Worm (Caenorhabditis elegans) whole organism, young adult: ENCODE results near the gene F55A11.4.

Experiments
- B0261.1 ChIP-seq: sonication (generic microtip); optimal IDR thresholded peaks from 2 replicates; lab custom pipeline; 2016; ENCODE audit warnings: mild to moderate bottlenecking, missing genetic modification characterization, moderate library complexity, missing compliant biosample characterization
- C06A6.2 ChIP-seq: fragments of 200-800 bp; sonication (Bioruptor generic); conservative IDR thresholded peaks from 2 replicates; pipeline ENCODE4 v1.3.6; 2022; ENCODE audit warnings: missing genetic modification characterization, missing compliant biosample characterization
- F10E7.11 ChIP-seq: sonication (generic microtip); optimal IDR thresholded peaks from 2 replicates; lab custom pipeline; 2017; ENCODE audit warnings: mild to moderate bottlenecking, missing genetic modification characterization, moderate library complexity, missing compliant biosample characterization
- F22D6.2 ChIP-seq: sonication (generic microtip); optimal IDR thresholded peaks from 2 replicates; lab custom pipeline; 2016; ENCODE audit warnings: mild to moderate bottlenecking, missing genetic modification characterization, missing compliant biosample characterization
- F39B2.1 ChIP-seq: fragments of 200-800 bp; sonication (Bioruptor generic); IDR thresholded peaks from 2 replicates; pipeline ENCODE4 v1.3.6; 2022; ENCODE audit warnings: missing genetic modification reagents, missing genetic modification characterization, missing compliant biosample characterization
- F57A8.1 ChIP-seq: fragments of 200-800 bp; sonication (Bioruptor generic); optimal IDR thresholded peaks from 2 replicates; lab custom pipeline; 2018; ENCODE audit warnings: mild to moderate bottlenecking, missing genetic modification characterization, moderate library complexity, missing compliant biosample characterization
- ZK185.1 ChIP-seq: sonication (generic microtip); optimal IDR thresholded peaks from 2 replicates; lab custom pipeline; 2016; ENCODE audit warnings: mild to moderate bottlenecking, missing genetic modification characterization, missing compliant biosample characterization; ENCODE audit not compliant: poor library complexity, severe bottlenecking
- aptf-3 ChIP-seq: fragments of 200-800 bp; sonication (Bioruptor generic); IDR thresholded peaks from 2 replicates; pipeline ENCODE4 v1.3.6; 2022; ENCODE audit warnings: missing genetic modification characterization, missing compliant biosample characterization
- attf-3 ChIP-seq: fragments of 200-800 bp; sonication (Bioruptor generic); conservative IDR thresholded peaks from 2 replicates; pipeline ENCODE4 v1.3.6; 2022; ENCODE audit warnings: missing genetic modification reagents, missing genetic modification characterization, missing compliant biosample characterization
- attf-6 ChIP-seq: fragments of 200-800 bp; sonication (Bioruptor generic); IDR thresholded peaks from 2 replicates; pipeline ENCODE4 v1.3.6; 2022; ENCODE audit warnings: missing genetic modification reagents, missing genetic modification characterization, missing compliant biosample characterization
- ccch-3 ChIP-seq: fragments of 200-800 bp; sonication (Bioruptor generic); optimal IDR thresholded peaks from 2 replicates; lab custom pipeline; 2018; ENCODE audit warnings: mild to moderate bottlenecking, missing genetic modification characterization, missing compliant biosample characterization
- cebp-1 ChIP-seq, 2 experiments: fragments of 200-800 bp in 1 of 2; sonication (Bioruptor generic) in 1 of 2; sonication (generic microtip) in 1 of 2; IDR thresholded peaks in 1 of 2; optimal IDR thresholded peaks in 1 of 2; 2 replicates each; pipeline versions ENCODE4 v1.3.6 to Lab custom; 2017 to 2022; ENCODE audit warnings: missing compliant biosample characterization in 2 of 2, missing genetic modification characterization in 2 of 2, mild to moderate bottlenecking in 1 of 2, missing genetic modification reagents in 1 of 2, moderate library complexity in 1 of 2
- ceh-27 ChIP-seq: fragments of 200-800 bp; sonication (Bioruptor generic); optimal IDR thresholded peaks from 2 replicates; lab custom pipeline; 2018; ENCODE audit warnings: mild to moderate bottlenecking, missing genetic modification characterization, moderate library complexity, missing compliant biosample characterization
- ceh-40 ChIP-seq: fragments of 200-800 bp; sonication (Bioruptor generic); IDR thresholded peaks from 2 replicates; pipeline ENCODE4 v1.3.6; 2022; ENCODE audit warnings: missing genetic modification characterization, missing compliant biosample characterization
- die-1 ChIP-seq: sonication (generic microtip); optimal IDR thresholded peaks from 2 replicates; lab custom pipeline; 2016; ENCODE audit warnings: missing genotype, mild to moderate bottlenecking, missing genetic modification characterization, missing compliant biosample characterization
- dpl-1 ChIP-seq: fragments of 150-350 bp; optimal IDR thresholded peaks from 2 replicates; lab custom pipeline; 2014; ENCODE audit warnings: missing biosample characterization, missing genetic modification reagents, missing genetic modification characterization
- efl-1 ChIP-seq: fragments of 150-350 bp; optimal IDR thresholded peaks from 2 replicates; lab custom pipeline; 2014; ENCODE audit warnings: missing biosample characterization, missing genetic modification reagents, missing genetic modification characterization
- egl-44 ChIP-seq: fragments of 200-800 bp; sonication (Bioruptor generic); IDR thresholded peaks from 2 replicates; pipeline ENCODE4 v1.3.6; 2022; ENCODE audit warnings: missing genetic modification reagents, missing genetic modification characterization, missing compliant biosample characterization
- fkh-3 ChIP-seq: sonication (generic microtip); optimal IDR thresholded peaks from 2 replicates; lab custom pipeline; 2016; ENCODE audit warnings: mild to moderate bottlenecking, missing genetic modification characterization, missing compliant biosample characterization
- him-1 ChIP-seq: sonication (generic microtip); optimal IDR thresholded peaks from 2 replicates; lab custom pipeline; 2016; ENCODE audit warnings: missing genotype, missing genetic modification reagents, missing genetic modification characterization, missing compliant biosample characterization
- hlh-26 ChIP-seq: fragments of 200-800 bp; sonication (Bioruptor generic); conservative IDR thresholded peaks from 2 replicates; pipeline ENCODE4 v1.3.6; 2022; ENCODE audit warnings: missing genetic modification reagents, missing genetic modification characterization, missing compliant biosample characterization
- hmg-1.2 ChIP-seq: fragments of 200-800 bp; sonication (Bioruptor generic); IDR thresholded peaks from 2 replicates; pipeline ENCODE4 v1.3.6; 2022; ENCODE audit warnings: missing genetic modification reagents, missing genetic modification characterization, missing compliant biosample characterization
- let-526 ChIP-seq: fragments of 200-800 bp; sonication (Bioruptor generic); IDR thresholded peaks from 2 replicates; pipeline ENCODE4 v1.3.6; 2022; ENCODE audit warnings: missing genetic modification reagents, missing genetic modification characterization, missing compliant biosample characterization
- let-607 ChIP-seq, 2 experiments: fragments of 200-800 bp in 1 of 2; sonication (Bioruptor generic) in 1 of 2; sonication (generic microtip) in 1 of 2; optimal IDR thresholded peaks; 2 replicates each; lab custom pipeline; 2016 to 2018; ENCODE audit warnings: mild to moderate bottlenecking in 2 of 2, missing compliant biosample characterization in 2 of 2, missing genetic modification characterization in 2 of 2, moderate library complexity in 2 of 2, missing genotype in 1 of 2
- lin-26 ChIP-seq: fragments of 200-800 bp; sonication (Bioruptor generic); IDR thresholded peaks from 2 replicates; pipeline ENCODE4 v1.3.6; 2022; ENCODE audit warnings: missing genetic modification reagents, missing genetic modification characterization, missing compliant biosample characterization
- lin-40 ChIP-seq: sonication (generic microtip); optimal IDR thresholded peaks from 2 replicates; lab custom pipeline; 2016; ENCODE audit warnings: missing genetic modification characterization, mild to moderate bottlenecking, missing compliant biosample characterization, missing genotype, missing genetic modification reagents
- lin-54 ChIP-seq: fragments of 200-800 bp; sonication (Bioruptor generic); optimal IDR thresholded peaks from 2 replicates; lab custom pipeline; 2018; ENCODE audit warnings: mild to moderate bottlenecking, missing genetic modification characterization, missing compliant biosample characterization
- lir-1 ChIP-seq: fragments of 200-800 bp; sonication (Bioruptor generic); conservative IDR thresholded peaks from 2 replicates; pipeline ENCODE4 v1.3.6; 2022; ENCODE audit warnings: missing genetic modification reagents, missing genetic modification characterization, missing compliant biosample characterization
- madf-10 ChIP-seq: sonication (generic microtip); optimal IDR thresholded peaks from 2 replicates; lab custom pipeline; 2016; ENCODE audit warnings: mild to moderate bottlenecking, missing genetic modification characterization, missing compliant biosample characterization
- madf-6 ChIP-seq: fragments of 200-800 bp; sonication (Bioruptor generic); IDR thresholded peaks from 2 replicates; pipeline ENCODE4 v1.3.6; 2022; ENCODE audit warnings: missing genetic modification reagents, missing genetic modification characterization, missing compliant biosample characterization
- mes-4 ChIP-seq: sonication (generic microtip); optimal IDR thresholded peaks from 2 replicates; lab custom pipeline; 2016; ENCODE audit warnings: missing genotype, missing genetic modification characterization, missing compliant biosample characterization
- mxl-1 ChIP-seq: sonication (generic microtip); optimal IDR thresholded peaks from 2 replicates; lab custom pipeline; 2016; ENCODE audit warnings: missing genetic modification characterization, missing compliant biosample characterization
- nhr-179 ChIP-seq: sonication (generic microtip); optimal IDR thresholded peaks from 2 replicates; lab custom pipeline; 2016; ENCODE audit warnings: mild to moderate bottlenecking, missing genetic modification characterization, missing compliant biosample characterization
- nhr-80 ChIP-seq: sonication (generic microtip); optimal IDR thresholded peaks from 2 replicates; lab custom pipeline; 2016; ENCODE audit warnings: missing genetic modification characterization, missing compliant biosample characterization
- pbrm-1 ChIP-seq: fragments of 200-800 bp; sonication (Bioruptor generic); IDR thresholded peaks from 2 replicates; pipeline ENCODE4 v1.3.6; 2022; ENCODE audit warnings: missing genetic modification reagents, missing genetic modification characterization, missing compliant biosample characterization
- pha-4 ChIP-seq: fragments of 150-350 bp; sonication (generic microtip); optimal IDR thresholded peaks from 2 replicates; lab custom pipeline; 2014; ENCODE audit warnings: missing biosample characterization, missing genetic modification reagents, missing genetic modification characterization
- rpc-1 ChIP-seq, 2 experiments: fragments of 150-350 bp in 1 of 2; sonication (generic microtip) in 1 of 2; optimal IDR thresholded peaks; 2 replicates each; lab custom pipeline; 2014 to 2018; ENCODE audit warnings: missing biosample characterization in 1 of 2, missing genetic modification characterization in 1 of 2, missing genetic modification reagents in 1 of 2, missing genotype in 1 of 2
- sdz-38 ChIP-seq: sonication (generic microtip); optimal IDR thresholded peaks from 2 replicates; lab custom pipeline; 2016; ENCODE audit warnings: missing genotype, missing genetic modification characterization, missing compliant biosample characterization
- snpc-3.4 ChIP-seq: sonication (generic microtip); optimal IDR thresholded peaks from 2 replicates; lab custom pipeline; 2017; ENCODE audit warnings: missing genetic modification characterization, mild to moderate bottlenecking, missing compliant biosample characterization, antibody characterized with exemption, moderate library complexity, missing genotype, missing genetic modification reagents
- unc-62 ChIP-seq: fragments of 150-350 bp; optimal IDR thresholded peaks from 2 replicates; lab custom pipeline; 2014; ENCODE audit warnings: missing biosample characterization, missing genetic modification reagents, missing genetic modification characterization
- xnd-1 ChIP-seq: sonication (generic microtip); optimal IDR thresholded peaks from 2 replicates; lab custom pipeline; 2016; ENCODE audit warnings: missing genotype, missing genetic modification reagents, missing genetic modification characterization, missing compliant biosample characterization
- ztf-22 ChIP-seq: fragments of 200-800 bp; sonication (Bioruptor generic); optimal IDR thresholded peaks from 2 replicates; lab custom pipeline; 2018; ENCODE audit warnings: mild to moderate bottlenecking, missing genetic modification characterization, moderate library complexity, missing compliant biosample characterization
- ztf-25 ChIP-seq: fragments of 200-800 bp; sonication (Bioruptor generic); IDR thresholded peaks from 2 replicates; pipeline ENCODE4 v1.3.6; 2022; ENCODE audit warnings: missing genetic modification reagents, missing genetic modification characterization, missing compliant biosample characterization
- ztf-26 ChIP-seq: sonication (generic microtip); optimal IDR thresholded peaks from 2 replicates; lab custom pipeline; 2017; ENCODE audit warnings: missing genetic modification characterization, missing compliant biosample characterization
- ztf-6 ChIP-seq: fragments of 200-800 bp; sonication (Bioruptor generic); IDR thresholded peaks from 2 replicates; pipeline ENCODE4 v1.3.6; 2022; ENCODE audit warnings: missing genetic modification reagents, missing genetic modification characterization, missing compliant biosample characterization

Gene F55A11.4

ce11 chrV:11801076-11801849, 31.0 kb downstream of the F55A11.4 start:
- TF ChIP-seq cebp-1 (GFP tag; IDR thresholded peaks at IDR 0.05; lab: Robert Waterston, UW) (no peak), cebp-1 (tag; optimal IDR thresholded peaks at IDR 0.05; lab: Kevin White, UChicago) (peak; percentile 39), ztf-26 (tag; lab: Kevin White, UChicago) (peak; percentile 12), snpc-3.4 (no peak), lin-40 (peak; percentile 21)

- TF ChIP-seq C06A6.2 (GFP tag; lab: Robert Waterston, UW) (peak; percentile 60; the same call in 1 of the 2 replicates), attf-6 (GFP tag; lab: Robert Waterston, UW) (no peak), ccch-3 (no peak), pha-4 (tag; lab: Kevin White, UChicago) (no peak), him-1 (no peak), fkh-3 (tag; lab: Kevin White, UChicago) (no peak), hlh-26 (GFP tag; lab: Robert Waterston, UW) (no peak), ztf-25 (GFP tag; lab: Robert Waterston, UW) (no peak), madf-6 (GFP tag; lab: Robert Waterston, UW) (no peak), lir-1 (GFP tag; lab: Robert Waterston, UW) (no peak), ztf-22 (GFP tag; lab: Kevin White, UChicago) (no peak), attf-3 (no peak), mes-4 (no peak), rpc-1 (optimal IDR thresholded peaks at IDR 0.05; lab: Kevin White, UChicago) (no peak), rpc-1 (tag; optimal IDR thresholded peaks at IDR 0.05; lab: Kevin White, UChicago) (no peak), hmg-1.2 (GFP tag; lab: Robert Waterston, UW) (no peak), unc-62 (GFP tag; lab: Kevin White, UChicago) (no peak), snpc-3.4 (no peak), aptf-3 (GFP tag; lab: Robert Waterston, UW) (no peak), nhr-80 (tag; lab: Kevin White, UChicago) (peak; percentile 63), ZK185.1 (tag; lab: Kevin White, UChicago) (no peak), xnd-1 (tag; lab: Kevin White, UChicago) (no peak), lin-26 (GFP tag; lab: Robert Waterston, UW) (peak; percentile 58; the same call in 1 of the 2 replicates), sdz-38 (no peak), ceh-27 (GFP tag; lab: Kevin White, UChicago) (no peak), let-607 (tag; optimal IDR thresholded peaks at IDR 0.05; lab: Kevin White, UChicago) (peak in 1 of 2 experiments; percentile 24), nhr-179 (tag; lab: Kevin White, UChicago) (no peak), dpl-1 (GFP tag; lab: Kevin White, UChicago) (no peak), pbrm-1 (GFP tag; lab: Robert Waterston, UW) (no peak), F39B2.1 (GFP tag; lab: Robert Waterston, UW) (no peak), lin-54 (GFP tag; lab: Kevin White, UChicago) (no peak), egl-44 (GFP tag; lab: Robert Waterston, UW) (no peak), ceh-40 (GFP tag; lab: Robert Waterston, UW) (no peak), madf-10 (no peak), B0261.1 (tag; lab: Kevin White, UChicago) (no peak), mxl-1 (tag; lab: Kevin White, UChicago) (no peak), F22D6.2 (tag; lab: Kevin White, UChicago) (peak; percentile 4), let-526 (GFP tag; lab: Robert Waterston, UW) (no peak), F10E7.11 (tag; lab: Kevin White, UChicago) (no peak), F57A8.1 (GFP tag; lab: Kevin White, UChicago) (no peak), ztf-6 (GFP tag; lab: Robert Waterston, UW) (no peak), lin-40 (peak; percentile 76), efl-1 (GFP tag; lab: Kevin White, UChicago) (no peak), die-1 (tag; lab: Kevin White, UChicago) (peak; percentile 51)
These were observed 32.2 kb downstream of the F55A11.4 start for ce11 chrV:11802508-11802907.
